Worm (Caenorhabditis elegans): ENCODE data around the gene gpr-2.
A peak's percentile ranks its signal among the peaks of the same experiment; 100 is the strongest.

Gene gpr-2

ce11 chrIII:9373779-9374178, 19.2 kb downstream of the gpr-2 start:
- TF ChIP-seq T26A8.4 (GFP tag; IDR thresholded peaks at IDR 0.05) (no peak), spr-1 (tag; optimal IDR thresholded peaks at IDR 0.05) (no peak), madf-5 (GFP tag; IDR thresholded peaks at IDR 0.05) (no peak), fkh-10 (GFP tag; optimal IDR thresholded peaks at IDR 0.05) (peak; percentile 50)

DNA sequence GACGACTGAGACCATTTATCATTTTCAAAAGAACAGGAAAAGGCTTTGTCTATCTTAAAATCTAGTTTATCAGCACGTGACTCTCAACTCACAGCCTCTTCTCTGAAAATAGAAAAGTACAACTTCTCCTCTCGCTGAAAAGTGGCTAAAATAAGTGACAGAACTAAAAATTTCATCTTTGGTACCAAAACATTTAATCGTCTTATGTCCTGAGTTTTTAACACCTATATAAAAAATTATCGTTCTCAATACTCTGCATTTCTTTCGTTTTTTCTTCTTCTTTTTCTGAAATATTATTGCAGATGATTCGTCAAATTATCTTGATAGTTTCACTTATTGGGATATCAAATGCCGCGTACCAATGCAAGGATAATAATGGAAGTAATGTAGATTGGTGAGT, 26.0 kb downstream of the gpr-2 start, which contains the start of gene crn-6:
Gene crn-6 (plus strand): TSS at position 301 of the 400 bp plus-strand sequence.
- no peak for TF ChIP-seq nhr-76 (tag; optimal IDR thresholded peaks at IDR 0.05)
- TF ChIP-seq F49E8.2 (tag; optimal IDR thresholded peaks at IDR 0.05; ENCODE audit: borderline replicate concordance): no peak
- no peak for TF ChIP-seq dpl-1 (GFP tag; optimal IDR thresholded peaks at IDR 0.05)
- no peak for TF ChIP-seq dmd-6 (GFP tag; IDR thresholded peaks at IDR 0.05)
- TF ChIP-seq D1046.2 (GFP tag; IDR thresholded peaks at IDR 0.05): no peak
- TF ChIP-seq lir-3 (tag; optimal IDR thresholded peaks at IDR 0.05): no peak
- TF ChIP-seq pqm-1 (tag; optimal IDR thresholded peaks at IDR 0.05): no peak
- TF ChIP-seq Y105C5A.15 (GFP tag; IDR thresholded peaks at IDR 0.05): no peak
- TF ChIP-seq unc-39 (tag; optimal IDR thresholded peaks at IDR 0.05): no peak
- TF ChIP-seq daf-8 (GFP tag; IDR thresholded peaks at IDR 0.05): no peak
- TF ChIP-seq lin-13 (GFP tag; optimal IDR thresholded peaks at IDR 0.05): no peak
- TF ChIP-seq fos-1 (tag; optimal IDR thresholded peaks at IDR 0.05): no peak
- TF ChIP-seq ceh-62 (tag; optimal IDR thresholded peaks at IDR 0.05): no peak

- TF ChIP-seq unc-130 (GFP tag; optimal IDR thresholded peaks at IDR 0.05): no peak
- no peak for TF ChIP-seq Y75B8A.6 (GFP tag; IDR thresholded peaks at IDR 0.05)
- peak; percentile 29; the same call in 1 of the 2 replicates for TF ChIP-seq dmd-6 (GFP tag; IDR thresholded peaks at IDR 0.05)
- TF ChIP-seq unc-62 (GFP tag; optimal IDR thresholded peaks at IDR 0.05 in 1 of 2): peak in 1 of 2 experiments; percentile 83
- no peak for TF ChIP-seq unc-62 (tag; optimal IDR thresholded peaks at IDR 0.05)
- TF ChIP-seq dmd-8 (GFP tag; IDR thresholded peaks at IDR 0.05): no peak
- TF ChIP-seq zfp-2 (tag; optimal IDR thresholded peaks at IDR 0.05): no peak
- no peak for TF ChIP-seq daf-16 (GFP tag; optimal IDR thresholded peaks at IDR 0.05)
- TF ChIP-seq daf-16 (tag; optimal IDR thresholded peaks at IDR 0.05): no peak
- TF ChIP-seq ctbp-1 (GFP tag; IDR thresholded peaks at IDR 0.05): no peak
- no peak for TF ChIP-seq jun-1 (tag; optimal IDR thresholded peaks at IDR 0.05)
- TF ChIP-seq attf-4 (tag; optimal IDR thresholded peaks at IDR 0.05): no peak
- no peak for TF ChIP-seq T26A8.4 (GFP tag; IDR thresholded peaks at IDR 0.05)
- peak; percentile 65 for TF ChIP-seq nhr-28 (tag; optimal IDR thresholded peaks at IDR 0.05)
Observed at ce11 chrIII:9366376-9366775, 26.6 kb downstream of the gpr-2 start.

ce11 chrIII:9361228-9361627, 31.7 kb downstream of the gpr-2 start, which contains the start of gene flp-25:
TSS of gene flp-25 (plus strand) at chrIII:9361528.
- TF ChIP-seq zfp-2 (tag; optimal IDR thresholded peaks at IDR 0.05) (no peak), pqm-1 (tag; optimal IDR thresholded peaks at IDR 0.05) (no peak), zfp-3 (GFP tag; conservative IDR thresholded peaks at IDR 0.05) (no peak), spr-1 (tag; optimal IDR thresholded peaks at IDR 0.05) (no peak), aha-1 (tag) (peak; percentile 80)

- TF ChIP-seq mes-2 (tag; optimal IDR thresholded peaks at IDR 0.05; ENCODE audit: poor library complexity, severe bottlenecking): no peak
- TF ChIP-seq vab-7 (GFP tag; IDR thresholded peaks at IDR 0.05): no peak
- TF ChIP-seq zag-1 (tag; optimal IDR thresholded peaks at IDR 0.05): no peak
- no peak for TF ChIP-seq ama-1 (optimal IDR thresholded peaks at IDR 0.05)
- no peak for TF ChIP-seq lsy-2 (tag; optimal IDR thresholded peaks at IDR 0.05)
- no peak for TF ChIP-seq ceh-20 (GFP tag; IDR thresholded peaks at IDR 0.05)
- no peak for TF ChIP-seq egl-27 (tag; optimal IDR thresholded peaks at IDR 0.05)
- no peak for TF ChIP-seq hlh-30 (tag; optimal IDR thresholded peaks at IDR 0.05; ENCODE audit: insufficient read depth)
- TF ChIP-seq nhr-28 (tag; optimal IDR thresholded peaks at IDR 0.05): no peak
- TF ChIP-seq nhr-237 (tag; optimal IDR thresholded peaks at IDR 0.05): no peak
- no peak for TF ChIP-seq spr-3 (GFP tag; optimal IDR thresholded peaks at IDR 0.05)
- TF ChIP-seq nhr-6 (tag; optimal IDR thresholded peaks at IDR 0.05): no peak
- no peak for TF ChIP-seq php-3 (GFP tag; IDR thresholded peaks at IDR 0.05)
- no peak for TF ChIP-seq F49E8.2 (tag; optimal IDR thresholded peaks at IDR 0.05; ENCODE audit: borderline replicate concordance)
Observed at ce11 chrIII:9359060-9359459, 33.9 kb downstream of the gpr-2 start, which contains the start of gene K04H4.5. TSS of gene K04H4.5 (plus strand) at chrIII:9359360.
